Fruit fly (Drosophila melanogaster) whole organism: ENCODE results near the gene vilya.

Experiments
- CG8478 ChIP-seq: fragments of >200 bp; optimal IDR thresholded peaks from 2 replicates; lab custom pipeline; 2018; ENCODE audit warnings: inconsistent platforms
- EcR ChIP-seq, 2 experiments: fragments of >200 bp; optimal IDR thresholded peaks; 2 replicates each; lab custom pipeline; 2017; ENCODE audit warnings: missing biosample characterization in 2 of 2, missing genetic modification characterization in 2 of 2, missing genetic modification reagents in 2 of 2
- psq ChIP-seq: fragments of >200 bp; optimal IDR thresholded peaks from 2 replicates; lab custom pipeline; 2017

dm6 chrX:2749693-2750092, 23.2 kb downstream of the vilya start:
- TF ChIP-seq EcR (GFP tag; optimal IDR thresholded peaks at IDR 0.05; lab: Kevin White, UChicago): no peak
- no peak for TF ChIP-seq CG8478
- no peak for TF ChIP-seq psq (lab: Kevin White, UChicago)
